Worm (Caenorhabditis elegans) whole organism, early embryonic: ENCODE data around the gene vha-8.

Experiments
- B0310.2 ChIP-seq: sonication (generic microtip); optimal IDR thresholded peaks from 2 replicates; lab custom pipeline; 2016; ENCODE audit warnings: mild to moderate bottlenecking, missing genetic modification characterization, missing compliant biosample characterization
- F13C5.2 ChIP-seq: sonication (generic microtip); optimal IDR thresholded peaks from 2 replicates; lab custom pipeline; 2017; ENCODE audit warnings: mild to moderate bottlenecking, missing genetic modification characterization, inconsistent platforms, missing compliant biosample characterization
- aly-1 ChIP-seq: sonication (generic microtip); optimal IDR thresholded peaks from 2 replicates; lab custom pipeline; 2016; ENCODE audit warnings: missing genetic modification characterization, missing compliant biosample characterization
- ama-1 ChIP-seq: fragments of 150-350 bp; optimal IDR thresholded peaks from 2 replicates; lab custom pipeline; 2014
- flt-1 ChIP-seq: fragments of 200-800 bp; sonication (Bioruptor generic); IDR thresholded peaks from 2 replicates; pipeline ENCODE4 v1.3.6; 2022; ENCODE audit warnings: missing genetic modification characterization, missing compliant biosample characterization
- hmg-4 ChIP-seq: fragments of 200-800 bp; sonication (Bioruptor generic); optimal IDR thresholded peaks from 2 replicates; lab custom pipeline; 2018; ENCODE audit warnings: mild to moderate bottlenecking, missing genetic modification characterization, missing compliant biosample characterization
- hnd-1 ChIP-seq: sonication (generic microtip); optimal IDR thresholded peaks from 2 replicates; lab custom pipeline; 2016; ENCODE audit warnings: missing genetic modification characterization, missing compliant biosample characterization
- sea-1 ChIP-seq: fragments of 200-800 bp; sonication (Bioruptor generic); conservative IDR thresholded peaks from 2 replicates; pipeline ENCODE4 v1.3.6; 2022; ENCODE audit warnings: missing genetic modification characterization, missing compliant biosample characterization

- TF ChIP-seq ama-1 (lab: Kevin White, UChicago) (no peak), B0310.2 (tag; lab: Kevin White, UChicago) (no peak), hnd-1 (tag; lab: Kevin White, UChicago) (no peak), hmg-4 (GFP tag; lab: Kevin White, UChicago) (no peak), sea-1 (GFP tag; lab: Robert Waterston, UW) (no peak), flt-1 (no peak), F13C5.2 (tag; lab: Kevin White, UChicago) (no peak), aly-1 (tag; lab: Kevin White, UChicago) (no peak)
Observed at ce11 chrIV:6751213-6751612, 39.7 kb upstream of the vha-8 start.
